Fruit fly (Drosophila melanogaster) whole organism, wandering third instar larva: ENCODE measurements around the gene Kaz.

ENCODE experiments used
- Dfd ChIP-seq: fragments of >200 bp; optimal IDR thresholded peaks from 2 replicates; lab custom pipeline; 2017; ENCODE audit warnings: missing biosample characterization, missing genetic modification characterization
- ey ChIP-seq: fragments of 200-800 bp; sonication (Bioruptor generic); optimal IDR thresholded peaks from 2 replicates; lab custom pipeline; 2016; ENCODE audit warnings: missing biosample characterization, missing genetic modification characterization
- psq ChIP-seq: fragments of 200-800 bp; sonication (Bioruptor generic); optimal IDR thresholded peaks from 3 replicates; lab custom pipeline; 2017; ENCODE audit warnings: missing biosample characterization, mild to moderate bottlenecking, missing genetic modification characterization, moderate library complexity
- sage ChIP-seq: fragments of 200-800 bp; sonication (Bioruptor generic); optimal IDR thresholded peaks from 2 replicates; lab custom pipeline; 2016; ENCODE audit warnings: missing biosample characterization, mild to moderate bottlenecking, missing genetic modification characterization
- usp ChIP-seq: fragments of >200 bp; optimal IDR thresholded peaks from 2 replicates; lab custom pipeline; 2017; ENCODE audit warnings: missing biosample characterization, missing genetic modification characterization
- woc ChIP-seq: sonication (Bioruptor generic); optimal IDR thresholded peaks from 2 replicates; lab custom pipeline; 2016; ENCODE audit warnings: missing biosample characterization, mild to moderate bottlenecking, missing genetic modification characterization

DNA sequence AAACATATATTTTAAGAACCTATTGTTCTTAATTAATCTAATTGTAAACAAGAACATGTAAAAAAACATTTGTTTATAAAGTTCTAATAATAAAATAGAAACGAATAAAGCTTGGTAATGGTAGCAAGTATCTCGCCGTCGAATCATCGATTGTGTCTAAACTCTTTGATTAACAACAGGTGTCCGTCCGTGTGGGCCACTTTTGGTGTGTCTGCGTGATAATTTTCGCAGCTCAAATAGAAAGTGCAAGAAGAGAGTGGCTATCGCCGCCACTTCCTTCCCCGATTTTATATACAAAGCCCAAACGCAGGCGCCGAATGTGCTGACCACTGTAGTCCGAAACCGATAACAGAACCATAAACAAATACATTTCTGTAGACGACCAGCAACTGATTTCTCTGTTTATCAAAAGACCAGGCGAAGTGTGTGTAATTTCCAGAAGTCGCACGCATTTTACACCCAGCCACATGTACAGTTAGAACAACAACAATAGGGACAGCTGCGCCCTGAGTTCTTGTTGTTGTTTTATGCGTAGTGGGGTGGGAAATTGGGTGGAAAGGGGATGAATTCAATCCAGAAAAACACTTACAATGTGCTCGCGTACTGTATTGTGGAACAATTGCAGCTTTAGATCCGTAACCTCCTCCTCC lies 16.6 kb downstream of the Kaz start:
- TF ChIP-seq psq (GFP tag; lab: Kevin White, UChicago): no peak
- no peak for TF ChIP-seq woc (GFP tag; lab: Kevin White, UChicago)
- TF ChIP-seq sage (GFP tag; lab: Kevin White, UChicago): no peak
- TF ChIP-seq ey (GFP tag; lab: Kevin White, UChicago): no peak
- no peak for TF ChIP-seq Dfd (GFP tag; lab: Kevin White, UChicago)
- TF ChIP-seq usp: no peak
